Fruit fly (Drosophila melanogaster) whole organism, adult: ENCODE measurements around the gene ppl.
A peak's percentile ranks its signal among the peaks of the same experiment; 100 is the strongest.

Experiments
- CG11617 ChIP-seq: fragments of 200-800 bp; sonication (Bioruptor generic); optimal IDR thresholded peaks from 2 replicates; lab custom pipeline; 2017; ENCODE audit warnings: mild to moderate bottlenecking, missing biosample characterization, missing genetic modification reagents, missing genetic modification characterization
- CG12768 ChIP-seq: fragments of 200-800 bp; sonication (Bioruptor generic); optimal IDR thresholded peaks from 2 replicates; lab custom pipeline; 2017; ENCODE audit warnings: missing biosample characterization, missing genetic modification characterization, mild to moderate bottlenecking, moderate library complexity, missing genetic modification reagents
- CG14711 ChIP-seq: fragments of 200-800 bp; sonication (Bioruptor generic); optimal IDR thresholded peaks from 2 replicates; lab custom pipeline; 2018; ENCODE audit warnings: missing biosample characterization, mild to moderate bottlenecking, missing genetic modification characterization, moderate library complexity
- CG1620 ChIP-seq: fragments of 200-800 bp; sonication (Bioruptor generic); optimal IDR thresholded peaks from 2 replicates; lab custom pipeline; 2016; ENCODE audit warnings: missing biosample characterization, missing genetic modification characterization
- CG33017 ChIP-seq: fragments of 200-800 bp; sonication (Bioruptor generic); optimal IDR thresholded peaks from 2 replicates; lab custom pipeline; 2018; ENCODE audit warnings: missing biosample characterization, mild to moderate bottlenecking, missing genetic modification characterization, moderate library complexity
- CG5204 ChIP-seq: fragments of 200-800 bp; sonication (Bioruptor generic); optimal IDR thresholded peaks from 2 replicates; lab custom pipeline; 2016; ENCODE audit warnings: missing biosample characterization, missing genetic modification characterization
- CG7045 ChIP-seq: fragments of 200-800 bp; sonication (Bioruptor generic); optimal IDR thresholded peaks from 2 replicates; lab custom pipeline; 2017; ENCODE audit warnings: missing biosample characterization, mild to moderate bottlenecking, missing genetic modification characterization
- CG7101 ChIP-seq: fragments of 200-800 bp; sonication (Bioruptor generic); optimal IDR thresholded peaks from 2 replicates; lab custom pipeline; 2018; ENCODE audit warnings: missing biosample characterization, mild to moderate bottlenecking, missing genetic modification characterization, moderate library complexity
- Clk ChIP-seq: fragments of 200-800 bp; sonication (Bioruptor generic); optimal IDR thresholded peaks from 2 replicates; lab custom pipeline; 2017; ENCODE audit warnings: missing biosample characterization, missing genetic modification characterization
- Crg-1 ChIP-seq: fragments of 200-800 bp; sonication (Bioruptor generic); optimal IDR thresholded peaks from 2 replicates; lab custom pipeline; 2016; ENCODE audit warnings: missing biosample characterization, missing genetic modification characterization
- Hr96 ChIP-seq: fragments of 200-800 bp; sonication (Bioruptor generic); optimal IDR thresholded peaks from 2 replicates; lab custom pipeline; 2016; ENCODE audit warnings: missing biosample characterization, missing genetic modification characterization
- Mnt ChIP-seq: fragments of 200-800 bp; sonication (Bioruptor generic); optimal IDR thresholded peaks from 2 replicates; lab custom pipeline; 2016; ENCODE audit warnings: missing biosample characterization, mild to moderate bottlenecking, missing genetic modification characterization
- bab1 ChIP-seq: fragments of 200-800 bp; sonication (Bioruptor generic); optimal IDR thresholded peaks from 3 replicates; lab custom pipeline; 2019; ENCODE audit warnings: missing biosample characterization, mild to moderate bottlenecking, missing genetic modification characterization, moderate library complexity
- cic ChIP-seq: fragments of 200-800 bp; sonication (Bioruptor generic); optimal IDR thresholded peaks from 2 replicates; lab custom pipeline; 2017; ENCODE audit warnings: missing biosample characterization, mild to moderate bottlenecking, missing genetic modification characterization, moderate library complexity
- cnc ChIP-seq, 2 experiments: fragments of >200 bp; optimal IDR thresholded peaks; 2 replicates each; lab custom pipeline; 2017
- kay ChIP-seq: fragments of 200-800 bp; sonication (Bioruptor generic); peaks from one replicate; lab custom pipeline; 2016; ENCODE audit warnings: missing biosample characterization, missing genetic modification characterization, borderline replicate concordance
- ovo ChIP-seq: fragments of 200-800 bp; sonication (Bioruptor generic); optimal IDR thresholded peaks from 2 replicates; lab custom pipeline; 2016; ENCODE audit warnings: missing biosample characterization, missing genetic modification characterization
- pad ChIP-seq: fragments of 200-800 bp; sonication (Bioruptor generic); optimal IDR thresholded peaks from 3 replicates; lab custom pipeline; 2017; ENCODE audit warnings: missing biosample characterization, missing genetic modification characterization, mild to moderate bottlenecking, moderate library complexity, missing genetic modification reagents
- tj ChIP-seq: fragments of 200-800 bp; sonication (Bioruptor generic); optimal IDR thresholded peaks from 3 replicates; lab custom pipeline; 2017; ENCODE audit warnings: missing biosample characterization, mild to moderate bottlenecking, missing genetic modification characterization, moderate library complexity
- toe ChIP-seq: fragments of 200-800 bp; sonication (Bioruptor generic); optimal IDR thresholded peaks from 2 replicates; lab custom pipeline; 2016; ENCODE audit warnings: missing biosample characterization, missing genetic modification characterization

The ppl gene

dm6 chr3L:21279876-21280566 is 1.3 kb downstream of the ppl start, which contains the start of gene AcCoAS:
Gene AcCoAS, minus strand, starts transcription at chr3L:21280243.
- TF ChIP-seq CG11617 (GFP tag; lab: Kevin White, UChicago), result peak; percentile 58
- peak; percentile 66 for TF ChIP-seq Mnt (GFP tag; lab: Kevin White, UChicago)
- no peak for TF ChIP-seq cnc (optimal IDR thresholded peaks at IDR 0.05; lab: Kevin White, UChicago)
- TF ChIP-seq bab1, result peak; percentile 66
- TF ChIP-seq toe, result no peak
- TF ChIP-seq CG7045 (GFP tag; lab: Kevin White, UChicago), result peak; percentile 64
- peak; percentile 96 for TF ChIP-seq kay
- no peak for TF ChIP-seq CG5204 (GFP tag; lab: Kevin White, UChicago)
- peak; percentile 45 for TF ChIP-seq Hr96
- peak; percentile 51 for TF ChIP-seq pad (GFP tag; lab: Kevin White, UChicago)
- peak; percentile 51 for TF ChIP-seq CG14711 (tag; lab: Kevin White, UChicago)
- peak; percentile 81 for TF ChIP-seq CG12768
- peak; percentile 87 for TF ChIP-seq cic (GFP tag; lab: Kevin White, UChicago)
- peak; percentile 18 for TF ChIP-seq CG1620 (GFP tag; lab: Kevin White, UChicago)
- peak; percentile 74 for TF ChIP-seq Crg-1 (GFP tag; lab: Kevin White, UChicago)
- peak; percentile 8 for TF ChIP-seq tj (GFP tag; lab: Kevin White, UChicago)
- peak; percentile 72 for TF ChIP-seq CG7101 (tag; lab: Kevin White, UChicago)
- TF ChIP-seq ovo (GFP tag; lab: Kevin White, UChicago), result no peak
- no peak for TF ChIP-seq Clk (GFP tag; lab: Kevin White, UChicago)
- peak; percentile 84 for TF ChIP-seq CG33017 (tag; lab: Kevin White, UChicago)

dm6 chr3L:21279168-21279567 is 2.1 kb downstream of the ppl start:
- no peak for TF ChIP-seq pad (GFP tag; lab: Kevin White, UChicago)

dm6 chr3L:21277897-21278530 is 3.3 kb downstream of the ppl start:
- TF ChIP-seq Crg-1 (GFP tag; lab: Kevin White, UChicago) (no peak), CG7045 (GFP tag; lab: Kevin White, UChicago) (no peak), CG5204 (GFP tag; lab: Kevin White, UChicago) (no peak), Mnt (GFP tag; lab: Kevin White, UChicago) (peak; percentile 24), ovo (GFP tag; lab: Kevin White, UChicago) (no peak), toe (no peak), CG7101 (tag; lab: Kevin White, UChicago) (no peak), Hr96 (no peak), cnc (optimal IDR thresholded peaks at IDR 0.05; lab: Kevin White, UChicago) (no peak), CG11617 (GFP tag; lab: Kevin White, UChicago) (no peak), kay (no peak), Clk (GFP tag; lab: Kevin White, UChicago) (no peak), CG33017 (tag; lab: Kevin White, UChicago) (no peak), pad (GFP tag; lab: Kevin White, UChicago) (no peak), cic (GFP tag; lab: Kevin White, UChicago) (peak; percentile 66), CG14711 (tag; lab: Kevin White, UChicago) (no peak), CG1620 (GFP tag; lab: Kevin White, UChicago) (no peak), CG12768 (peak; percentile 56)

dm6 chr3L:21276296-21277257 is 4.7 kb downstream of the ppl start:
- peak; percentile 23 for TF ChIP-seq tj (GFP tag; lab: Kevin White, UChicago)
- TF ChIP-seq toe, result peak; percentile 28
- TF ChIP-seq kay, result no peak
- no peak for TF ChIP-seq CG5204 (GFP tag; lab: Kevin White, UChicago)
- peak; percentile 46 for TF ChIP-seq pad (GFP tag; lab: Kevin White, UChicago)
- TF ChIP-seq CG1620 (GFP tag; lab: Kevin White, UChicago), result peak; percentile 9
- TF ChIP-seq CG11617 (GFP tag; lab: Kevin White, UChicago), result no peak
- TF ChIP-seq CG14711 (tag; lab: Kevin White, UChicago), result peak; percentile 55
- peak; percentile 52 for TF ChIP-seq CG7101 (tag; lab: Kevin White, UChicago)
- peak; percentile 78 for TF ChIP-seq bab1
- TF ChIP-seq CG12768, result peak; percentile 62
- peak; percentile 46 for TF ChIP-seq ovo (GFP tag; lab: Kevin White, UChicago)
- peak; percentile 56 for TF ChIP-seq CG7045 (GFP tag; lab: Kevin White, UChicago)

DNA sequence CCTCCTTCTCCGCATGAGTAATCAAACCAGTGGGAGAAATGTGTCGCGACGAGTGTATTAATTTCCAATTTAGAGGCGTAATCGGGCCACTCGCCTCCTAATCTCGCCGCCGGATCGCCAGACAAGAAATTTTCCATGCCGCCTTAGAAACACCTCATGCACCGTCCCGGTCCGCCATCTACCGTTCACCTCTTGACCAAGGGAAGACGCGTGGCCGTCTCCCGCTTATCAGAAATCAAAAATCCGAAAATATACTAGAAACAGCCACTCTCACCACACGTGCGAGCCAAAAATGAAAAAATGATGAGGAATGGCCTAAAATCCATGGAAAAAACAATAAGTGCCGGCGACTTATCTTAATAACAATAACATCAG is 5.4 kb downstream of the ppl start:
- no peak for TF ChIP-seq CG11617 (GFP tag; lab: Kevin White, UChicago)
- TF ChIP-seq ovo (GFP tag; lab: Kevin White, UChicago), result no peak
